Worm (Caenorhabditis elegans) whole organism, L4/young adult: Measurements from ENCODE around the gene Y32H12A.6.
A peak's percentile ranks its signal among the peaks of the same experiment; 100 is the strongest.

Experiments
- W03F9.2 ChIP-seq: fragments of 150-350 bp; optimal IDR thresholded peaks from 2 replicates; lab custom pipeline; 2014; ENCODE audit warnings: missing biosample characterization, missing genetic modification characterization
- dao-5 ChIP-seq: sonication (generic microtip); optimal IDR thresholded peaks from 2 replicates; lab custom pipeline; 2016; ENCODE audit warnings: missing genotype, missing genetic modification characterization, moderate library complexity, missing compliant biosample characterization
- him-1 ChIP-seq: sonication (generic microtip); optimal IDR thresholded peaks from 2 replicates; lab custom pipeline; 2016; ENCODE audit warnings: missing genotype, missing genetic modification reagents, missing genetic modification characterization, missing compliant biosample characterization

- TF ChIP-seq him-1 (tag; lab: Kevin White, UChicago) (peak; percentile 18), dao-5 (tag; lab: Kevin White, UChicago) (no peak), W03F9.2 (tag; lab: Kevin White, UChicago) (peak; percentile 70)
Measured at ce11 chrIII:5349250-5349649, 32.7 kb downstream of the Y32H12A.6 start, which contains the start of gene thoc-5.
